Worm (Caenorhabditis elegans): Measurements from ENCODE around the gene C23H4.6.

DNA sequence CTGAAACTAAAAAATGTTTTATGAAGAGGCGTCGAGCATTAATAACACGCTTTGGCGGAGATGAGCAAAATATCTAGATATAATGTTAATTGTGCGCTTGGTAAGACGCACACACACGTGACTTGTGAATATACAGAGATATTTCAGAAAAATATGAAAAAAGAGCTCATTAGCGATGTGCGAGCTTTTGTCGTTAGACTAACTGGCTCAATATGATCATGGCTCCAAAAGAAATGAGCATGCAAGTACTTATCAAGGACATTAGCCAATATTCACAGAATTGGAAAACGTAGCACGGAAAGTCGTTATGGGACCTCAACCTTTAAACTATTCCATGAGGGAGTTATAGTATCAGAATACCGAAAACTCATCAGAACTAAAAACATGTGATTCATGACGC is 28.3 kb upstream of the C23H4.6 start:
- TF ChIP-seq klf-2 (GFP tag; conservative IDR thresholded peaks at IDR 0.05) (no peak), med-1 (GFP tag; optimal IDR thresholded peaks at IDR 0.05; ENCODE audit: insufficient read depth) (no peak), ref-1 (GFP tag; conservative IDR thresholded peaks at IDR 0.05) (no peak), ztf-23 (GFP tag; IDR thresholded peaks at IDR 0.05) (no peak), tab-1 (GFP tag; IDR thresholded peaks at IDR 0.05) (no peak), T22C8.4 (GFP tag; IDR thresholded peaks at IDR 0.05) (no peak), flt-1 (GFP tag; IDR thresholded peaks at IDR 0.05) (no peak)
